Fruit fly (Drosophila melanogaster): Measurements from ENCODE around the gene CG17028.

DNA sequence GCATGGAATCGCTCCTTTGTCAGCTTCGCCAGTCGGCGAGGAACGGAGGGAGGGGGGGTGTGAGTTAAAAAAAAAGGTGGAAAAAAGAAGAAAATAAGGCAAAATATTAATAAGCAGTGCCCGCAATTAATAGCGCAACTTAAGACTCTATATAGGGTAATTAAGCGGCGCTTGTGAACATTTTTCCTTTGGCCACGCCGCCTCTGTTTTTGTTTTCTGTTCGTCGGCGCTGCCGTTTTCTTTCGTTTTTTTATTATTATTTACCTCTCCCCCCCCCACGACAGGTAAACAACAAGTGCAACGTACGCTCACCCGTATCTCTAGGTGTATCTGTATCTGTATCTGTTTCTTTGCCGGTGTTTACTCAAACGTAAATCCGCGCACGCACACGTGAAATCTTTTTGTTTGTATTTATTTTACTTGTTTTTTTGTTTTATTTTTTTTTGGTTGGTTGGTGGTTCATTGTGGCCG is 48.9 kb downstream of the CG17028 start:
- TF ChIP-seq dac (GFP tag; optimal IDR thresholded peaks at IDR 0.05) (peak; percentile 62), fkh (GFP tag; optimal IDR thresholded peaks at IDR 0.05) (peak; percentile 96), Ets96B (tag; optimal IDR thresholded peaks at IDR 0.05) (peak; percentile 53), OdsH (GFP tag; optimal IDR thresholded peaks at IDR 0.05) (peak; percentile 62), vri (GFP tag; optimal IDR thresholded peaks at IDR 0.05) (no peak), CG3032 (tag; optimal IDR thresholded peaks at IDR 0.05) (peak; percentile 44), achi (GFP tag; optimal IDR thresholded peaks at IDR 0.05) (peak; percentile 54), Gug (GFP tag; IDR thresholded peaks at IDR 0.05) (peak; percentile 59), Met (GFP tag; optimal IDR thresholded peaks at IDR 0.05) (peak; percentile 41), CG8119 (GFP tag; IDR thresholded peaks at IDR 0.05) (peak; percentile 80)
